Worm (Caenorhabditis elegans) whole organism, L1 larva: Measurements from ENCODE around the gene chil-12.

Experiments
- blmp-1 ChIP-seq: fragments of 150-350 bp; optimal IDR thresholded peaks from 2 replicates; lab custom pipeline; 2014; ENCODE audit warnings: missing biosample characterization, missing genetic modification characterization
- lin-35 ChIP-seq, 2 experiments: fragments of 150-350 bp; optimal IDR thresholded peaks; 2 replicates each; lab custom pipeline; 2014; ENCODE audit warnings: missing biosample characterization in 2 of 2, missing genetic modification characterization in 2 of 2, missing genetic modification reagents in 2 of 2
- mdl-1 ChIP-seq, 2 experiments: fragments of 150-350 bp; optimal IDR thresholded peaks; 2 replicates each; lab custom pipeline; 2014 to 2017; ENCODE audit warnings: missing biosample characterization in 2 of 2, missing genetic modification characterization in 2 of 2, inconsistent platforms in 1 of 2
- pag-3 ChIP-seq: sonication (generic microtip); optimal IDR thresholded peaks from 2 replicates; lab custom pipeline; 2017; ENCODE audit warnings: missing genetic modification characterization, mild to moderate bottlenecking, missing compliant biosample characterization, antibody characterized with exemption, borderline replicate concordance; ENCODE audit not compliant: insufficient read depth
- snu-23 ChIP-seq: sonication (generic microtip); optimal IDR thresholded peaks from 2 replicates; lab custom pipeline; 2016; ENCODE audit warnings: missing genetic modification characterization, missing compliant biosample characterization
- unc-62 ChIP-seq: fragments of 150-350 bp; optimal IDR thresholded peaks from 2 replicates; lab custom pipeline; 2014; ENCODE audit warnings: missing biosample characterization, missing genetic modification reagents, missing genetic modification characterization

ce11 chrV:15199768-15200167 is 41.6 kb upstream of the chil-12 start, which contains the start of gene Y75B12B.10:
- no peak for TF ChIP-seq blmp-1
- no peak for TF ChIP-seq pag-3 (tag; lab: Kevin White, UChicago)
- no peak for TF ChIP-seq unc-62
- no peak for TF ChIP-seq lin-35 (GFP tag; optimal IDR thresholded peaks at IDR 0.05; lab: Kevin White, UChicago)
- TF ChIP-seq mdl-1 (tag; optimal IDR thresholded peaks at IDR 0.05; lab: Kevin White, UChicago), result no peak
- no peak for TF ChIP-seq snu-23 (GFP tag; lab: Kevin White, UChicago)
